Worm (Caenorhabditis elegans) whole organism, late embryonic: ENCODE data around the gene dos-2.

ENCODE experiments used
- ceh-19 ChIP-seq: fragments of 200-800 bp; sonication (Bioruptor generic); optimal IDR thresholded peaks from 2 replicates; lab custom pipeline; 2018; ENCODE audit warnings: mild to moderate bottlenecking, missing genetic modification characterization, missing compliant biosample characterization
- che-1 ChIP-seq: sonication (generic microtip); optimal IDR thresholded peaks from 2 replicates; lab custom pipeline; 2016; ENCODE audit warnings: mild to moderate bottlenecking, missing genetic modification characterization, missing compliant biosample characterization
- elt-2 ChIP-seq: sonication (generic microtip); optimal IDR thresholded peaks from 2 replicates; lab custom pipeline; 2016; ENCODE audit warnings: missing genetic modification reagents, missing genetic modification characterization, missing compliant biosample characterization
- ets-4 ChIP-seq: sonication (generic microtip); optimal IDR thresholded peaks from 2 replicates; lab custom pipeline; 2016; ENCODE audit warnings: missing genetic modification characterization, missing compliant biosample characterization
- fkh-6 ChIP-seq: sonication (generic microtip); optimal IDR thresholded peaks from 2 replicates; lab custom pipeline; 2016; ENCODE audit warnings: missing genetic modification characterization, missing compliant biosample characterization
- hlh-30 ChIP-seq: sonication (generic microtip); optimal IDR thresholded peaks from 2 replicates; lab custom pipeline; 2017; ENCODE audit warnings: antibody characterized with exemption, missing genetic modification characterization, missing compliant biosample characterization; ENCODE audit not compliant: insufficient read depth
- hlh-8 ChIP-seq: sonication (generic microtip); optimal IDR thresholded peaks from 2 replicates; lab custom pipeline; 2016; ENCODE audit warnings: missing genotype, missing genetic modification characterization, missing compliant biosample characterization
- nhr-11 ChIP-seq: fragments of 150-350 bp; optimal IDR thresholded peaks from 2 replicates; lab custom pipeline; 2014; ENCODE audit warnings: missing biosample characterization, missing genetic modification characterization

- TF ChIP-seq ets-4 (no peak), fkh-6 (tag; lab: Kevin White, UChicago) (no peak), che-1 (tag; lab: Kevin White, UChicago) (no peak), elt-2 (tag; lab: Kevin White, UChicago) (no peak), hlh-30 (tag; lab: Kevin White, UChicago) (no peak), nhr-11 (tag; lab: Kevin White, UChicago) (no peak), ceh-19 (GFP tag; lab: Kevin White, UChicago) (no peak), hlh-8 (tag; lab: Kevin White, UChicago) (no peak)
These were observed 8.2 kb downstream of the dos-2 start for ce11 chrII:3984242-3984641.
